Fruit fly (Drosophila melanogaster): ENCODE data around the gene CG31517.

The CG31517 gene

dm6 chr3R:13913586-13913985 lies 34.6 kb upstream of the CG31517 start:
- TF ChIP-seq pnt (GFP tag; optimal IDR thresholded peaks at IDR 0.05) (no peak), CoRest (tag; optimal IDR thresholded peaks at IDR 0.05) (no peak), CG5180 (GFP tag; optimal IDR thresholded peaks at IDR 0.05) (no peak), Blimp-1 (GFP tag; optimal IDR thresholded peaks at IDR 0.05) (peak; percentile 85), Awh (GFP tag; IDR thresholded peaks at IDR 0.05) (peak; percentile 4; the same call in 1 of the 2 replicates), kni (GFP tag; optimal IDR thresholded peaks at IDR 0.05) (peak; percentile 52)

dm6 chr3R:13914760-13915417 lies 33.3 kb upstream of the CG31517 start:
- TF ChIP-seq fd96Cb (tag; optimal IDR thresholded peaks at IDR 0.05): peak; percentile 80
- TF ChIP-seq CG7372 (GFP tag; IDR thresholded peaks at IDR 0.05): peak; percentile 65
- peak; percentile 48 for TF ChIP-seq Hr3 (GFP tag; optimal IDR thresholded peaks at IDR 0.05)
- peak; percentile 79 for TF ChIP-seq sisA (GFP tag; IDR thresholded peaks at IDR 0.05)
- TF ChIP-seq CG11085 (GFP tag; IDR thresholded peaks at IDR 0.05): peak; percentile 55; the same call in 1 of the 2 replicates
- peak; percentile 84 for TF ChIP-seq zfh1 (GFP tag; IDR thresholded peaks at IDR 0.05)
- peak; percentile 76 for TF ChIP-seq bcd (GFP tag; optimal IDR thresholded peaks at IDR 0.05)
- TF ChIP-seq cas (GFP tag; IDR thresholded peaks at IDR 0.05): 0 out of 2 replicates have a peak, but pooled peaks have one; percentile 33
- TF ChIP-seq CG11093 (GFP tag; IDR thresholded peaks at IDR 0.05): peak; percentile 63; the same call in 2 of the 3 replicates
- TF ChIP-seq Drgx (GFP tag; IDR thresholded peaks at IDR 0.05): no peak
- TF ChIP-seq amos (GFP tag; IDR thresholded peaks at IDR 0.05; ENCODE audit: partially characterized antibody): no peak
- TF ChIP-seq mam (GFP tag; optimal IDR thresholded peaks at IDR 0.05): peak; percentile 67
- TF ChIP-seq bowl (GFP tag; IDR thresholded peaks at IDR 0.05): peak; percentile 54; the same call in 1 of the 2 replicates
- peak; percentile 92 for TF ChIP-seq abd-A (tag; optimal IDR thresholded peaks at IDR 0.05)
- peak in 1 of 2 experiments; percentile 44 for TF ChIP-seq Eip74EF (GFP tag; optimal IDR thresholded peaks at IDR 0.05)
- peak; percentile 34 for TF ChIP-seq Nf-YB (GFP tag; optimal IDR thresholded peaks at IDR 0.05)
- TF ChIP-seq CG10274 (GFP tag; optimal IDR thresholded peaks at IDR 0.05): peak; percentile 57
- no peak for TF ChIP-seq CG7271 (tag; optimal IDR thresholded peaks at IDR 0.05)
- TF ChIP-seq CG8388 (GFP tag; optimal IDR thresholded peaks at IDR 0.05): peak; percentile 74
- peak; percentile 85 for TF ChIP-seq CG11456 (GFP tag; IDR thresholded peaks at IDR 0.05)
- TF ChIP-seq gsb-n (tag; optimal IDR thresholded peaks at IDR 0.05): peak; percentile 35
- TF ChIP-seq corto (GFP tag; optimal IDR thresholded peaks at IDR 0.05): no peak
- TF ChIP-seq sna (GFP tag; IDR thresholded peaks at IDR 0.05; ENCODE audit: partially characterized antibody): no peak
- TF ChIP-seq zf30C (GFP tag; optimal IDR thresholded peaks at IDR 0.05): no peak
- peak; percentile 55 for TF ChIP-seq CG12744 (GFP tag; optimal IDR thresholded peaks at IDR 0.05)
- peak; percentile 35 for TF ChIP-seq Myb (GFP tag; optimal IDR thresholded peaks at IDR 0.05)
- peak; percentile 22 for TF ChIP-seq slou (GFP tag; optimal IDR thresholded peaks at IDR 0.05)
- peak; percentile 75 for TF ChIP-seq slbo (GFP tag; IDR thresholded peaks at IDR 0.05)
- peak; percentile 84 for TF ChIP-seq ems (GFP tag; optimal IDR thresholded peaks at IDR 0.05)
- TF ChIP-seq pan (optimal IDR thresholded peaks at IDR 0.05): no peak
- TF ChIP-seq pan (GFP tag; optimal IDR thresholded peaks at IDR 0.05 in 1 of 2, IDR thresholded peaks at IDR 0.05 in 1 of 2): peak in 1 of 2 experiments; percentile 88
- peak; percentile 85 for TF ChIP-seq al (GFP tag; IDR thresholded peaks at IDR 0.05)
- TF ChIP-seq D19A (tag; optimal IDR thresholded peaks at IDR 0.05): peak; percentile 64
- peak; percentile 77 for TF ChIP-seq otp (GFP tag; IDR thresholded peaks at IDR 0.05)
- peak; percentile 22 for TF ChIP-seq CG10565 (GFP tag; optimal IDR thresholded peaks at IDR 0.05)
- TF ChIP-seq CG13123 (GFP tag; optimal IDR thresholded peaks at IDR 0.05): peak; percentile 0
- TF ChIP-seq CG13894 (tag; optimal IDR thresholded peaks at IDR 0.05): peak; percentile 92
- TF ChIP-seq vvl (GFP tag; IDR thresholded peaks at IDR 0.05): peak; percentile 88
- no peak for TF ChIP-seq CG4360 (GFP tag; IDR thresholded peaks at IDR 0.05)
- peak; percentile 32 for TF ChIP-seq Max (GFP tag; optimal IDR thresholded peaks at IDR 0.05)
- peak; percentile 72 for TF ChIP-seq CG1024 (GFP tag; IDR thresholded peaks at IDR 0.05)
- TF ChIP-seq cwo (GFP tag; optimal IDR thresholded peaks at IDR 0.05): peak; percentile 52

All from whole organism, embryonic.